Worm (Caenorhabditis elegans): ENCODE data around the gene Y69H2.10.

ce11 chrV:18628907-18629306 lies 41.2 kb upstream of the Y69H2.10 start:
- TF ChIP-seq jun-1 (tag; optimal IDR thresholded peaks at IDR 0.05) (no peak), tbx-2 (tag; optimal IDR thresholded peaks at IDR 0.05) (no peak), nhr-28 (tag; optimal IDR thresholded peaks at IDR 0.05) (no peak), unc-39 (tag; optimal IDR thresholded peaks at IDR 0.05) (no peak), nhr-25 (tag; optimal IDR thresholded peaks at IDR 0.05) (no peak)

Data from whole organism, L3 larva.